Worm (Caenorhabditis elegans) whole organism, midembryonic: ENCODE results near the gene M57.2.

Source experiments
- cog-1 ChIP-seq: sonication (generic microtip); optimal IDR thresholded peaks from 2 replicates; lab custom pipeline; 2016; ENCODE audit warnings: missing genetic modification characterization, missing compliant biosample characterization
- flt-1 ChIP-seq: fragments of 200-800 bp; sonication (Bioruptor generic); IDR thresholded peaks from 2 replicates; pipeline ENCODE4 v1.3.6; 2022; ENCODE audit warnings: missing genetic modification characterization, missing compliant biosample characterization
- klf-2 ChIP-seq: fragments of 200-800 bp; sonication (Bioruptor generic); conservative IDR thresholded peaks from 2 replicates; pipeline ENCODE4 v1.3.6; 2022; ENCODE audit warnings: missing genetic modification reagents, missing genetic modification characterization, missing compliant biosample characterization

DNA sequence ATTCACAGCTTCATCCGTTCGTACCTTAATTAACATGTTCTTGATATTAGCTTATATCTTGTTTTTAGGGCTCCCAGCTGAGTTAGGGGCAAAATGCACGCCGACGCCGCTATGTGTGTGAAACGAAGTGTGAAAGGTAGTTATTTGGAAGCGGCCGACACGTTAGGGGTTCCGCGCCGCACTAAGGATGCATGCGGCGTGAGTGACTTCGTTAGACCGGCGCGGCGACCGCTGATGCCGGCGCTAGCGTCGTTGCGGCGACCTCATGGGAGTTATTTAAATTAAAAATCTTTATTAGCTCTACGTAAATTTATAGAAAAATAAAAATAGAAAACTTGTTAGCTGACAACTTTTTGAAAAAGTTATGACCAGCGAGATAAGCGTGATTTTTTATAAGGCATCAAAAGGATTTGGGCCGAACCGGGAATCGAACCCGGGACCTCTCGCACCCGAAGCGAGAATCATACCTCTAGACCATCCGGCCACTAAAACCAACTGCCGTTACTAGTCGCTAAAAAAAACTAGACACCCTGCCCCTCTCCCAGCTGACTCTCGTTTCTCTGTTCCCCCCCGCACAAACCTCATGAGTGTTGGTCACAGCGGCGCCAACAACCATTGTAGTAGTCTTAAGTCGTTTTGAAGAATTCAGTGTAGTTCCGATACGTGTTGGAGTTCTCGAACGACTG, 24.8 kb downstream of the M57.2 start:
- TF ChIP-seq flt-1 (GFP tag; lab: Robert Waterston, UW) (peak; percentile 91), klf-2 (GFP tag; lab: Robert Waterston, UW) (0 out of 2 replicates have a peak, but pooled peaks have one; percentile 26), cog-1 (tag; lab: Kevin White, UChicago) (peak; percentile 26)
